Fruit fly (Drosophila melanogaster): ENCODE results near the gene CG1542.

- no peak for TF ChIP-seq CG8478 (optimal IDR thresholded peaks at IDR 0.05)
- TF ChIP-seq CTCF (optimal IDR thresholded peaks at IDR 0.05): no peak
Observed at dm6 chr3R:31240023-31240422, 26.8 kb downstream of the CG1542 start.
